Worm (Caenorhabditis elegans): ENCODE measurements around the gene nhr-275.

Gene nhr-275

DNA sequence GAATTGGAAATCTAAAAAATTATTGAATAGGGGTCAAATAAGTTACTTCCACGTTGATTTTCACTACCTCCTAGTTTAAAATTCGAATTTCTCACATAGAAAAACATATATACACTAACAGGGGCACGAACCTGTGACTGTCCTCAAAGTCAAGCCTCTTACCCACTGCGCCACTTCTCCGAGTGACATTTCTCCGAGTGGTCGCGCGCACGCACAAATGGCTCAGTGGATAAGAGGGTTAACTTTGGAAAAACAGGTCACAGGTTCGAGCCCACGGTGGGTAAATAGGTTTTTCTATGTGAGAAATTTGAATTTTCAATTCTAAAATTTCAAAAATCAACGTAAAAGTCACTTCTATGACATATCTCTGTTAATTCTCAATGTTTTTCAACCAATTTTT, 10.4 kb upstream of the nhr-275 start:
- TF ChIP-seq lin-15B (tag; optimal IDR thresholded peaks at IDR 0.05) (peak; percentile 10), egl-27 (tag; optimal IDR thresholded peaks at IDR 0.05) (no peak), pha-4 (tag; optimal IDR thresholded peaks at IDR 0.05) (peak; percentile 21), pqm-1 (tag; optimal IDR thresholded peaks at IDR 0.05) (peak; percentile 2)

DNA sequence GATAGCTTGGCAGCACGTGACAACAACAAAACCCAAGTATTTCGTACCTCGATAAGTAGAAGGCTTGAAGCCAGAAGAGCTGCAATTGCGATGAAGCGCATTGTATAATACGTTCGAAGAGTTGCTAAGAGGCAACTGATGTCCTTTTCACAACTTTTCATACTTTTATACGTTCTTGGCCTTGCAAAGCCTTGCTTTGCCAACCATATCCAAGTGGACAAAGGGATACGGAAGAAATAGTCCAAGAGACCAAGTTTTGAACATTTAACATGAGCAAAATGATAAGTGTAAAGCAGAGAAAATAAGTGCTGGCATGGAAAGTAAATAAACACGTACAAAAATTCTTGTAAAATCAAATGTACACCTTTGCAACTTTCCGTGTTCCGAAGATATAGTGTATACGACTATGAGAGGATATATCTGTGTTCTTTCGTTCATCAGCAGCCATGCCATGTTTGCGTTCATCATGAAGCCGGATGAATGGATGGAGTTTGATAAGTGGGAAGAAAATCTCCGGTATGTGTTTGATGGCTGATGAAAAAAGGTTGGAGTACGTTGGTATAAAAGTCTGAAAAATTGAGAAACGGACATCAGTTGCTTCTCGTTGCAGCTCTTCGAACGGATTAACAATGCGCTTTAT, 7.5 kb upstream of the nhr-275 start, which contains the start of the genes Y5H2A.4 and abu-4:
TSS of gene Y5H2A.4 (minus strand) at position 101 of the 640 bp plus-strand sequence.
TSS of gene abu-4 (plus strand) at position 590 of the 640 bp plus-strand sequence.
- TF ChIP-seq ama-1 (optimal IDR thresholded peaks at IDR 0.05) (no peak), ZK546.5 (tag; optimal IDR thresholded peaks at IDR 0.05) (no peak), fkh-2 (tag; optimal IDR thresholded peaks at IDR 0.05) (no peak), fos-1 (tag; optimal IDR thresholded peaks at IDR 0.05) (no peak), ceh-82 (tag; optimal IDR thresholded peaks at IDR 0.05) (no peak), nhr-23 (tag; optimal IDR thresholded peaks at IDR 0.05) (no peak), unc-39 (tag; optimal IDR thresholded peaks at IDR 0.05) (no peak), zag-1 (tag; optimal IDR thresholded peaks at IDR 0.05) (no peak), snpc-4 (tag; optimal IDR thresholded peaks at IDR 0.05) (no peak), aly-2 (tag; optimal IDR thresholded peaks at IDR 0.05) (no peak), skn-1 (tag; optimal IDR thresholded peaks at IDR 0.05) (no peak), mdl-1 (tag; optimal IDR thresholded peaks at IDR 0.05) (no peak), ceh-9 (tag; optimal IDR thresholded peaks at IDR 0.05) (no peak), ceh-28 (tag; optimal IDR thresholded peaks at IDR 0.05) (no peak), unc-62 (GFP tag; optimal IDR thresholded peaks at IDR 0.05) (no peak), nhr-11 (tag; optimal IDR thresholded peaks at IDR 0.05) (no peak), nhr-28 (tag; optimal IDR thresholded peaks at IDR 0.05) (no peak)

DNA sequence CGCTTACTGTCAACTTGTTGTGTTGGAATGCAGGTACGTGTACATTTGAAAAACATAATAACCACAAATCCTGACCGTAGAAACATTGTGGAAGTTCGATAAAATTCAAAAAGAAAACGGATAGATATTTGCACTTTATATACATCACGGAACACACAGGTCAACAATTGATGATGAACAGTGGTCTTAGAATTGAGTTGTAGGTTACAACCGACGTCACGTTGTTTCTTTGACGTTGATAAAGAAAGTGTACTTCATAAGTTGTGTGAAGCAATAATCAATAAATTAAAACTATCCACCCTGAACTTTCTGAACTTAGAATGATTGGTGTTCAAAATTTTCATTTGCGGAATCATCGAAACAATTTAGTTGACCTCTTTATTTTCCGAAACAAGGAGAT, 4.9 kb upstream of the nhr-275 start, which contains the start of gene Y5H2A.1:
TSS of gene Y5H2A.1 (minus strand) at position 101 of the 400 bp plus-strand sequence.
- TF ChIP-seq ztf-11 (tag; optimal IDR thresholded peaks at IDR 0.05) (no peak), aly-2 (tag; optimal IDR thresholded peaks at IDR 0.05) (no peak), ztf-4 (tag; optimal IDR thresholded peaks at IDR 0.05) (no peak), fkh-2 (tag; optimal IDR thresholded peaks at IDR 0.05) (no peak), nhr-11 (tag; optimal IDR thresholded peaks at IDR 0.05) (no peak), nhr-76 (tag; optimal IDR thresholded peaks at IDR 0.05) (no peak), lin-15B (tag; optimal IDR thresholded peaks at IDR 0.05) (no peak), nhr-28 (tag; optimal IDR thresholded peaks at IDR 0.05) (no peak), nhr-25 (tag; optimal IDR thresholded peaks at IDR 0.05) (no peak), ceh-28 (tag; optimal IDR thresholded peaks at IDR 0.05) (no peak)

DNA sequence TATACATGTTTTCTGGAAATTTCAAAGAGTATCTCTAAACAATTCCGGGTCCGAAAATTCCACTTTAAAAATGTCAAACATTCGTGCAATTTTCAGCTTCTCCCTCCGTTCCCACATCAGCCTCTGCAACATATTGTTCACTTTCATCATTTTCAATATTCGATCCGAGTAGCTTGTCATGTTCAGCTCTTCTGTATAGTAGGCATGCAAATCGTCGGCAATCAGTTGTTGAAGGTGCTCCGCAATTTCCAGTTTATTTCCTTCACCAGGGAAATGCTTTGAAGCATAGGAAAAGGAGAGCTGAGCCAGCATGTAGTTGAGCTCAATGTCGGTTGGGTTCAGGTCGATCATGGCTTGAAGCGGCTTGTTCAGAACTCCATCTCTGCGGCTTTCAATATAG, 1.9 kb downstream of the nhr-275 start:
- TF ChIP-seq zag-1 (tag; optimal IDR thresholded peaks at IDR 0.05): no peak
- no peak for TF ChIP-seq nhr-28 (tag; optimal IDR thresholded peaks at IDR 0.05)
- no peak for TF ChIP-seq elt-2 (tag; optimal IDR thresholded peaks at IDR 0.05)
- no peak for TF ChIP-seq snpc-4 (tag; optimal IDR thresholded peaks at IDR 0.05)
- TF ChIP-seq pha-4 (tag; optimal IDR thresholded peaks at IDR 0.05): no peak
- TF ChIP-seq nhr-237 (tag; optimal IDR thresholded peaks at IDR 0.05): no peak
- TF ChIP-seq nhr-12 (tag; optimal IDR thresholded peaks at IDR 0.05): no peak
- no peak for TF ChIP-seq nhr-23 (tag; optimal IDR thresholded peaks at IDR 0.05)
- TF ChIP-seq lin-39 (tag; optimal IDR thresholded peaks at IDR 0.05): no peak
- no peak for TF ChIP-seq ceh-9 (tag; optimal IDR thresholded peaks at IDR 0.05)
- TF ChIP-seq nhr-67 (tag; optimal IDR thresholded peaks at IDR 0.05): no peak
- TF ChIP-seq nhr-77 (tag; optimal IDR thresholded peaks at IDR 0.05): no peak
- no peak for TF ChIP-seq elt-3 (tag; optimal IDR thresholded peaks at IDR 0.05)
- no peak for TF ChIP-seq nfya-1 (tag; optimal IDR thresholded peaks at IDR 0.05; ENCODE audit: insufficient read depth)

DNA sequence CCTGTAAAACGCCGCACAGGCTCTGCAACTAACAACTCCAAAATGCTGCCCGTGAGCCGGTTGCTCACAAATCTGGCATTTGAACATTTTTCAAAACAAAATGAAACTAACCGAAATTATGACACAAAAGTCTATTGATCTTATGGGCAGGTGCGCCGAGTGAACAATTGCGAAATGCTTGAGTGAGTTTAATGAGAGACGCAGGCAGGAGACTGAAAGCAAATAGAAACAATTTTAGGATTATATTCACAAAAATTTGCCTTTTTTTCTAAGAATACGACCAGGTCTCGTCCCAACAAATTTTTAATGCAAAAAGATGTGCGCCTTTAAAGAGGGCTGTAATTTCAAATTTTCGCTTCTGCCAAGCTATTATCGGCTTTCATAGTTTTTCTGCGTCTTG, 2.4 kb downstream of the nhr-275 start, which contains the start of gene nhr-183:
TSS of gene nhr-183 (minus strand) at position 180 of the 400 bp plus-strand sequence.
- TF ChIP-seq pha-4 (tag; optimal IDR thresholded peaks at IDR 0.05) (peak; percentile 46), tbx-2 (tag; optimal IDR thresholded peaks at IDR 0.05) (no peak)
